Fruit fly (Drosophila melanogaster) whole organism, embryonic: ENCODE data around the gene Gorab.

Experiments used
- Awh ChIP-seq: fragments of 200-800 bp; sonication (Bioruptor generic); IDR thresholded peaks from 2 replicates; pipeline ENCODE4, ENCODE4 v1.3.6; 2022; ENCODE audit warnings: missing biosample characterization, missing genetic modification characterization
- Blimp-1 ChIP-seq: fragments of 200-800 bp; sonication (Bioruptor generic); optimal IDR thresholded peaks from 3 replicates; lab custom pipeline; 2018; ENCODE audit warnings: missing biosample characterization, missing genetic modification characterization, mild to moderate bottlenecking, moderate library complexity, missing genetic modification reagents
- CG10147 ChIP-seq: fragments of 200-800 bp; sonication (Bioruptor generic); optimal IDR thresholded peaks from 2 replicates; lab custom pipeline; 2019; ENCODE audit warnings: missing biosample characterization, mild to moderate bottlenecking, missing genetic modification characterization, moderate library complexity
- CG10267 ChIP-seq: fragments of 200-800 bp; sonication (Bioruptor generic); optimal IDR thresholded peaks from 2 replicates; lab custom pipeline; 2018; ENCODE audit warnings: missing biosample characterization, mild to moderate bottlenecking, missing genetic modification characterization, moderate library complexity
- CG10979 ChIP-seq: fragments of 200-800 bp; sonication (Bioruptor generic); optimal IDR thresholded peaks from 2 replicates; lab custom pipeline; 2018; ENCODE audit warnings: missing biosample characterization, mild to moderate bottlenecking, missing genetic modification characterization, moderate library complexity
- CG12299 ChIP-seq: fragments of 200-800 bp; sonication (Bioruptor generic); optimal IDR thresholded peaks from 2 replicates; lab custom pipeline; 2018; ENCODE audit warnings: missing biosample characterization, mild to moderate bottlenecking, missing genetic modification characterization
- CG14710 ChIP-seq: fragments of 200-800 bp; sonication (Bioruptor generic); optimal IDR thresholded peaks from 3 replicates; lab custom pipeline; 2019; ENCODE audit warnings: missing biosample characterization, mild to moderate bottlenecking, missing genetic modification characterization, moderate library complexity
- CG14860 ChIP-seq: fragments of 200-800 bp; sonication (Bioruptor generic); IDR thresholded peaks from 3 replicates; pipeline ENCODE4 v1.3.6; 2022; ENCODE audit warnings: missing biosample characterization, missing genetic modification characterization; ENCODE audit not compliant: partially characterized antibody
- CG16813 ChIP-seq: fragments of 200-800 bp; sonication (Bioruptor generic); IDR thresholded peaks from 3 replicates; pipeline ENCODE4 v1.3.6; 2022; ENCODE audit warnings: missing biosample characterization, missing genetic modification characterization; ENCODE audit not compliant: partially characterized antibody
- CG17359 ChIP-seq: fragments of 200-800 bp; sonication (Bioruptor generic); optimal IDR thresholded peaks from 3 replicates; lab custom pipeline; 2018; ENCODE audit warnings: missing biosample characterization, mild to moderate bottlenecking, missing genetic modification characterization, moderate library complexity
- CG18476 ChIP-seq: fragments of 200-800 bp; sonication (Bioruptor generic); optimal IDR thresholded peaks from 2 replicates; lab custom pipeline; 2016; ENCODE audit warnings: missing biosample characterization, mild to moderate bottlenecking, missing genetic modification characterization
- CG18619 ChIP-seq: fragments of 200-800 bp; sonication (Bioruptor generic); optimal IDR thresholded peaks from 3 replicates; lab custom pipeline; 2017; ENCODE audit warnings: missing biosample characterization, mild to moderate bottlenecking, missing genetic modification characterization
- CG3407 ChIP-seq: fragments of 200-800 bp; sonication (Bioruptor generic); optimal IDR thresholded peaks from 2 replicates; lab custom pipeline; 2018; ENCODE audit warnings: missing biosample characterization, mild to moderate bottlenecking, missing genetic modification characterization
- CG3995 ChIP-seq: fragments of 200-800 bp; sonication (Bioruptor generic); optimal IDR thresholded peaks from 3 replicates; lab custom pipeline; 2016; ENCODE audit warnings: missing biosample characterization, missing genetic modification characterization
- CG4328 ChIP-seq: fragments of 200-800 bp; sonication (Bioruptor generic); optimal IDR thresholded peaks from 3 replicates; lab custom pipeline; 2017; ENCODE audit warnings: missing biosample characterization, missing genetic modification reagents, missing genetic modification characterization
- CG4404 ChIP-seq: fragments of 200-800 bp; sonication (Bioruptor generic); IDR thresholded peaks from 2 replicates; pipeline ENCODE4 v1.3.6; 2022; ENCODE audit warnings: missing biosample characterization, missing genetic modification characterization
- CG7271 ChIP-seq: fragments of 200-800 bp; sonication (Bioruptor generic); optimal IDR thresholded peaks from 2 replicates; lab custom pipeline; 2018; ENCODE audit warnings: missing biosample characterization, mild to moderate bottlenecking, missing genetic modification characterization, moderate library complexity
- CG7357 ChIP-seq: fragments of 200-800 bp; sonication (Bioruptor generic); IDR thresholded peaks from 3 replicates; pipeline ENCODE4 v1.3.6; 2022; ENCODE audit warnings: missing biosample characterization, missing genetic modification characterization
- CG7372 ChIP-seq: fragments of 200-800 bp; sonication (Bioruptor generic); IDR thresholded peaks from 2 replicates; pipeline ENCODE4 v1.3.6; 2022; ENCODE audit warnings: missing biosample characterization, missing genetic modification characterization
- CG9215 ChIP-seq: fragments of 200-800 bp; sonication (Bioruptor generic); IDR thresholded peaks from 2 replicates; pipeline ENCODE4 v1.3.6; 2022; ENCODE audit warnings: missing biosample characterization, missing genetic modification characterization
- Dbx ChIP-seq: fragments of 200-800 bp; sonication (Bioruptor generic); IDR thresholded peaks from 3 replicates; pipeline ENCODE4 v1.3.6; 2022; ENCODE audit warnings: missing biosample characterization, missing genetic modification characterization
- Dp ChIP-seq: fragments of 200-800 bp; sonication (Bioruptor generic); optimal IDR thresholded peaks from 2 replicates; lab custom pipeline; 2018; ENCODE audit warnings: missing biosample characterization, mild to moderate bottlenecking, missing genetic modification characterization, moderate library complexity
- HLH4C ChIP-seq: fragments of 200-800 bp; sonication (Bioruptor generic); IDR thresholded peaks from 3 replicates; pipeline ENCODE4 v1.3.6; 2022; ENCODE audit warnings: missing biosample characterization, missing genetic modification characterization; ENCODE audit not compliant: partially characterized antibody
- Hmr ChIP-seq: fragments of 200-800 bp; sonication (Bioruptor generic); optimal IDR thresholded peaks from 3 replicates; lab custom pipeline; 2017; ENCODE audit warnings: mild to moderate bottlenecking, missing biosample characterization, missing genetic modification reagents, missing genetic modification characterization
- Hsf ChIP-seq: fragments of 200-800 bp; sonication (Bioruptor generic); optimal IDR thresholded peaks from 3 replicates; lab custom pipeline; 2016; ENCODE audit warnings: missing biosample characterization, missing genetic modification characterization
- Oli ChIP-seq: fragments of 200-800 bp; sonication (Bioruptor generic); optimal IDR thresholded peaks from 2 replicates; lab custom pipeline; 2018; ENCODE audit warnings: missing biosample characterization, mild to moderate bottlenecking, missing genetic modification characterization, moderate library complexity
- Optix ChIP-seq: fragments of 200-800 bp; sonication (Bioruptor generic); IDR thresholded peaks from 3 replicates; pipeline ENCODE4 v1.3.6; 2022; ENCODE audit warnings: missing biosample characterization, missing genetic modification characterization
- Sry-β ChIP-seq: fragments of 200-800 bp; sonication (Bioruptor generic); optimal IDR thresholded peaks from 2 replicates; lab custom pipeline; 2018; ENCODE audit warnings: missing biosample characterization, mild to moderate bottlenecking, missing genetic modification characterization, moderate library complexity
- Stat92E ChIP-seq, 3 experiments: fragments of >200 bp in 2 of 3; fragments of 200-800 bp in 1 of 3; sonication (Bioruptor generic) in 1 of 3; optimal IDR thresholded peaks; 2 replicates each; lab custom pipeline; 2017 to 2019; ENCODE audit warnings: missing biosample characterization in 3 of 3, missing genetic modification characterization in 3 of 3, mild to moderate bottlenecking in 1 of 3, moderate library complexity in 1 of 3
- ab ChIP-seq: fragments of 200-800 bp; sonication (Bioruptor generic); optimal IDR thresholded peaks from 2 replicates; lab custom pipeline; 2016; ENCODE audit warnings: missing biosample characterization, missing genetic modification characterization
- bab2 ChIP-seq: fragments of 200-800 bp; sonication (Bioruptor generic); optimal IDR thresholded peaks from 2 replicates; lab custom pipeline; 2016; ENCODE audit warnings: missing biosample characterization, missing genetic modification characterization
- bbx ChIP-seq: fragments of 200-800 bp; sonication (Bioruptor generic); IDR thresholded peaks from 2 replicates; pipeline ENCODE4 v1.3.6; 2022; ENCODE audit warnings: missing biosample characterization, missing genetic modification characterization; ENCODE audit not compliant: partially characterized antibody
- bigmax ChIP-seq: fragments of 200-800 bp; sonication (Bioruptor generic); optimal IDR thresholded peaks from 2 replicates; lab custom pipeline; 2018; ENCODE audit warnings: missing biosample characterization, mild to moderate bottlenecking, missing genetic modification characterization
- bowl ChIP-seq: fragments of 200-800 bp; sonication (Bioruptor generic); IDR thresholded peaks from 2 replicates; pipeline ENCODE4 v1.3.6; 2022; ENCODE audit warnings: missing biosample characterization, missing genetic modification characterization
- btn ChIP-seq: fragments of 200-800 bp; sonication (Bioruptor generic); optimal IDR thresholded peaks from 2 replicates; lab custom pipeline; 2016; ENCODE audit warnings: missing biosample characterization, missing genetic modification characterization
- fd102C ChIP-seq: fragments of 200-800 bp; sonication (Bioruptor generic); optimal IDR thresholded peaks from 2 replicates; lab custom pipeline; 2018; ENCODE audit warnings: missing biosample characterization, mild to moderate bottlenecking, missing genetic modification characterization, moderate library complexity
- jigr1 ChIP-seq: fragments of 200-800 bp; sonication (Bioruptor generic); IDR thresholded peaks from 3 replicates; pipeline ENCODE4 v1.3.6; 2022; ENCODE audit warnings: missing biosample characterization, missing genetic modification characterization
- lbe ChIP-seq: fragments of 200-800 bp; sonication (Bioruptor generic); optimal IDR thresholded peaks from 2 replicates; lab custom pipeline; 2016; ENCODE audit warnings: missing biosample characterization, mild to moderate bottlenecking, missing genetic modification characterization
- nau ChIP-seq: fragments of 200-800 bp; sonication (Bioruptor generic); optimal IDR thresholded peaks from 3 replicates; lab custom pipeline; 2017; ENCODE audit warnings: missing biosample characterization, mild to moderate bottlenecking, missing genetic modification characterization, missing genetic modification reagents
- seq ChIP-seq: fragments of 200-800 bp; sonication (Bioruptor generic); IDR thresholded peaks from 2 replicates; pipeline ENCODE4 v1.3.6; 2022; ENCODE audit warnings: missing biosample characterization, missing genetic modification characterization
- slp2 ChIP-seq: fragments of 200-800 bp; sonication (Bioruptor generic); optimal IDR thresholded peaks from 2 replicates; lab custom pipeline; 2016; ENCODE audit warnings: missing biosample characterization, missing genetic modification characterization
- sr ChIP-seq: fragments of 200-800 bp; sonication (Bioruptor generic); IDR thresholded peaks from 3 replicates; pipeline ENCODE4 v1.3.6; 2022; ENCODE audit warnings: missing biosample characterization, missing genetic modification characterization
- sug ChIP-seq: fragments of 200-800 bp; optimal IDR thresholded peaks from 2 replicates; lab custom pipeline; 2019; ENCODE audit warnings: missing biosample characterization, mild to moderate bottlenecking, missing genetic modification characterization, moderate library complexity
- tap ChIP-seq: fragments of 200-800 bp; optimal IDR thresholded peaks from 3 replicates; lab custom pipeline; 2019; ENCODE audit warnings: missing biosample characterization, mild to moderate bottlenecking, missing genetic modification characterization, moderate library complexity
- tin ChIP-seq: fragments of 200-800 bp; sonication (Bioruptor generic); optimal IDR thresholded peaks from 3 replicates; lab custom pipeline; 2016; ENCODE audit warnings: missing biosample characterization, missing genetic modification characterization
- toy ChIP-seq: fragments of 200-800 bp; sonication (Bioruptor generic); IDR thresholded peaks from 2 replicates; pipeline ENCODE4 v1.3.6; 2022; ENCODE audit warnings: missing biosample characterization, missing genetic modification characterization
- trem ChIP-seq: fragments of 200-800 bp; optimal IDR thresholded peaks from 3 replicates; lab custom pipeline; 2019; ENCODE audit warnings: missing biosample characterization, mild to moderate bottlenecking, missing genetic modification characterization, moderate library complexity
- usp ChIP-seq: fragments of >200 bp; optimal IDR thresholded peaks from 2 replicates; lab custom pipeline; 2017; ENCODE audit warnings: missing biosample characterization, missing genetic modification characterization
- wdn ChIP-seq: fragments of 200-800 bp; sonication (Bioruptor generic); IDR thresholded peaks from 2 replicates; pipeline ENCODE4 v1.3.6; 2022; ENCODE audit warnings: missing biosample characterization, missing genetic modification characterization
- wek ChIP-seq: fragments of 200-800 bp; sonication (Bioruptor generic); optimal IDR thresholded peaks from 3 replicates; lab custom pipeline; 2018; ENCODE audit warnings: missing biosample characterization, mild to moderate bottlenecking, missing genetic modification characterization, moderate library complexity

Gene Gorab

dm6 chr3L:17457695-17458242 lies 29.1 kb upstream of the Gorab start (continued):
- TF ChIP-seq bbx (no peak), Stat92E (GFP tag; optimal IDR thresholded peaks at IDR 0.05; lab: Kevin White, UChicago) (no peak), CG16813 (GFP tag; lab: Robert Waterston, UW) (no peak), fd102C (GFP tag; lab: Kevin White, UChicago) (no peak), CG18619 (no peak), Sry-β (GFP tag; lab: Kevin White, UChicago) (peak; percentile 31), CG4328 (GFP tag; lab: Kevin White, UChicago) (no peak), Oli (tag; lab: Kevin White, UChicago) (peak; percentile 25), Dbx (GFP tag; lab: Robert Waterston, UW) (no peak), tin (GFP tag; lab: Kevin White, UChicago) (no peak), CG7357 (no peak), slp2 (GFP tag; lab: Kevin White, UChicago) (no peak), Awh (GFP tag; lab: Robert Waterston, UW) (no peak), CG14710 (tag; lab: Kevin White, UChicago) (peak; percentile 23), ab (no peak), CG18476 (GFP tag; lab: Kevin White, UChicago) (no peak), bab2 (no peak), CG14860 (GFP tag; lab: Robert Waterston, UW) (no peak), CG10267 (tag; lab: Kevin White, UChicago) (peak; percentile 25), HLH4C (GFP tag; lab: Robert Waterston, UW) (no peak), seq (GFP tag; lab: Robert Waterston, UW) (peak; percentile 42; the same call in 1 of the 2 replicates), lbe (GFP tag; lab: Kevin White, UChicago) (no peak), CG4404 (GFP tag; lab: Robert Waterston, UW) (no peak), wdn (GFP tag; lab: Robert Waterston, UW) (no peak), Hsf (GFP tag; lab: Kevin White, UChicago) (no peak), CG7372 (GFP tag; lab: Robert Waterston, UW) (no peak), jigr1 (GFP tag; lab: Robert Waterston, UW) (no peak), CG3407 (GFP tag; lab: Kevin White, UChicago) (no peak), Hmr (GFP tag; lab: Kevin White, UChicago) (no peak), CG10979 (tag; lab: Kevin White, UChicago) (peak; percentile 46), tap (tag; lab: Kevin White, UChicago) (peak; percentile 13), sr (GFP tag; lab: Robert Waterston, UW) (no peak), trem (tag; lab: Kevin White, UChicago) (peak; percentile 17), bowl (no peak), Dp (GFP tag; lab: Kevin White, UChicago) (no peak), btn (no peak), sug (tag; lab: Kevin White, UChicago) (no peak), CG3995 (GFP tag; lab: Kevin White, UChicago) (no peak), CG9215 (GFP tag; lab: Robert Waterston, UW) (no peak), nau (GFP tag; lab: Kevin White, UChicago) (no peak), toy (GFP tag; lab: Robert Waterston, UW) (no peak), CG7271 (tag; lab: Kevin White, UChicago) (no peak), bigmax (GFP tag; lab: Kevin White, UChicago) (no peak), CG17359 (tag; lab: Kevin White, UChicago) (peak; percentile 30), CG10147 (GFP tag; lab: Kevin White, UChicago) (no peak), usp (no peak), Blimp-1 (GFP tag; lab: Kevin White, UChicago) (peak; percentile 37), Optix (GFP tag; lab: Robert Waterston, UW) (no peak), wek (GFP tag; lab: Kevin White, UChicago) (no peak), CG12299 (tag; lab: Kevin White, UChicago) (no peak)
